Worm (Caenorhabditis elegans) whole organism, midembryonic: ENCODE measurements around the gene nape-1.
A peak's percentile ranks its signal among the peaks of the same experiment; 100 is the strongest.

Experiments used
- T22C8.4 ChIP-seq: fragments of 200-800 bp; sonication (Bioruptor generic); IDR thresholded peaks from 2 replicates; pipeline ENCODE4 v1.3.6; 2022; ENCODE audit warnings: missing genetic modification characterization, missing compliant biosample characterization
- cog-1 ChIP-seq: sonication (generic microtip); optimal IDR thresholded peaks from 2 replicates; lab custom pipeline; 2016; ENCODE audit warnings: missing genetic modification characterization, missing compliant biosample characterization
- flt-1 ChIP-seq: fragments of 200-800 bp; sonication (Bioruptor generic); IDR thresholded peaks from 2 replicates; pipeline ENCODE4 v1.3.6; 2022; ENCODE audit warnings: missing genetic modification characterization, missing compliant biosample characterization
- klf-2 ChIP-seq: fragments of 200-800 bp; sonication (Bioruptor generic); conservative IDR thresholded peaks from 2 replicates; pipeline ENCODE4 v1.3.6; 2022; ENCODE audit warnings: missing genetic modification reagents, missing genetic modification characterization, missing compliant biosample characterization
- med-1 ChIP-seq: sonication (generic microtip); optimal IDR thresholded peaks from 2 replicates; lab custom pipeline; 2017; ENCODE audit warnings: missing genetic modification characterization, mild to moderate bottlenecking, missing compliant biosample characterization, antibody characterized with exemption, missing genetic modification reagents; ENCODE audit not compliant: insufficient read depth
- ref-1 ChIP-seq: fragments of 200-800 bp; sonication (Bioruptor generic); conservative IDR thresholded peaks from 2 replicates; pipeline ENCODE4 v1.3.6; 2022; ENCODE audit warnings: missing genetic modification reagents, missing genetic modification characterization, missing compliant biosample characterization
- tab-1 ChIP-seq: fragments of 200-800 bp; sonication (Bioruptor generic); IDR thresholded peaks from 2 replicates; pipeline ENCODE4 v1.3.6; 2022; ENCODE audit warnings: missing genetic modification characterization, missing compliant biosample characterization
- ztf-23 ChIP-seq: fragments of 200-800 bp; sonication (Bioruptor generic); IDR thresholded peaks from 2 replicates; pipeline ENCODE4 v1.3.6; 2022; ENCODE audit warnings: missing genetic modification reagents, missing genetic modification characterization, missing compliant biosample characterization
- ztf-29 ChIP-seq: fragments of 200-800 bp; sonication (Bioruptor generic); IDR thresholded peaks from 2 replicates; pipeline ENCODE4 v1.3.6; 2022; ENCODE audit warnings: missing genetic modification reagents, missing genetic modification characterization, missing compliant biosample characterization

Gene nape-1

ce11 chrIV:3736244-3736643 lies 4.4 kb downstream of the nape-1 start:
- TF ChIP-seq T22C8.4 (GFP tag; lab: Robert Waterston, UW) = no peak
- no peak for TF ChIP-seq klf-2 (GFP tag; lab: Robert Waterston, UW)
- no peak for TF ChIP-seq med-1 (GFP tag; lab: Kevin White, UChicago)
- TF ChIP-seq flt-1 (GFP tag; lab: Robert Waterston, UW) = no peak
- no peak for TF ChIP-seq ztf-29 (GFP tag; lab: Robert Waterston, UW)
- no peak for TF ChIP-seq cog-1
- no peak for TF ChIP-seq ztf-23 (GFP tag; lab: Robert Waterston, UW)
- TF ChIP-seq tab-1 (GFP tag; lab: Robert Waterston, UW) = no peak
- no peak for TF ChIP-seq ref-1 (GFP tag; lab: Robert Waterston, UW)

ce11 chrIV:3733287-3733686 lies 7.4 kb downstream of the nape-1 start:
- TF ChIP-seq ztf-29 (GFP tag; lab: Robert Waterston, UW) = no peak
- TF ChIP-seq ref-1 (GFP tag; lab: Robert Waterston, UW) = no peak
- no peak for TF ChIP-seq cog-1
- TF ChIP-seq tab-1 (GFP tag; lab: Robert Waterston, UW) = no peak
- TF ChIP-seq flt-1 (GFP tag; lab: Robert Waterston, UW) = no peak
- no peak for TF ChIP-seq klf-2 (GFP tag; lab: Robert Waterston, UW)

DNA sequence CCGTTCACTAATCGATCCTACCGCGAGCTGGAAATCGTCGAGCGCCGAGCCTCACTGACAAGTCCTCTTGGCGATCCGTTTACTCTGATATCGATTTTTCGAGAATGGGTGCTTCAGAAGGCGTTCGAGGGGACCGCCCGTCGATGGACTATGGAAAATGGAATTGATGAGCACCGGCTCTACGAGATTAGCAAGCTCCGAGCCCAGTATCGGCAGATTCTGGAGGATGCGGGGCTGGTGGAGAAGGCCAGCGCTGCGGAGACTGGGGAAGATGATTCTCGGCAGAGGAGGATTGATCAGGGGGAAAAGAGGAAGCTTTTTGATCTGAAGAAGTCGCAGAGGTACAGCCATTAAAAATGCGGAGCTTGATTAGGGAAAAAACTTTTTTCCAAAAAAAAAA lies 9.2 kb downstream of the nape-1 start:
- TF ChIP-seq cog-1 = no peak
- no peak for TF ChIP-seq ref-1 (GFP tag; lab: Robert Waterston, UW)
- no peak for TF ChIP-seq tab-1 (GFP tag; lab: Robert Waterston, UW)
- no peak for TF ChIP-seq T22C8.4 (GFP tag; lab: Robert Waterston, UW)
- TF ChIP-seq flt-1 (GFP tag; lab: Robert Waterston, UW) = no peak
- TF ChIP-seq med-1 (GFP tag; lab: Kevin White, UChicago) = no peak
- TF ChIP-seq ztf-29 (GFP tag; lab: Robert Waterston, UW) = no peak
- TF ChIP-seq klf-2 (GFP tag; lab: Robert Waterston, UW) = no peak
- TF ChIP-seq ztf-23 (GFP tag; lab: Robert Waterston, UW) = no peak

DNA sequence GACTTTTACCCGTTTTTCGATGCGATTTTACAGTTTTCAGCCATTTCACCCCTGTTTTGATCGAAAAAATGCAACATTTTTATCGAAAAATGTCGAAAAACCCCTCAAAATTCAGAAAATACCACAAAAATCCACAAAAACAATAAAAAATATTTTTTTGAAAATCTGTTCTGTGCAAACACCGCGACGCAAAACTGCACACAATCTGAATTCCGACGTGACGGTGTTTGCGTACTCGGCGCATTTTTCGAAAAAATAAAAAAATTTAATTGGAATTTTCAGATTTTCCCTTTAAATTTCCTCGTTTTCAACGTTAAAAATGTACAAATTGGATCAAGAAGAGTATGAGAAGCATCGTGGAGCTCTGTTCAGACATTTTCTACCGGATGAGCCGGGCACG lies 14.8 kb downstream of the nape-1 start, which contains the start of gene smgl-2:
smgl-2 (plus strand) TSS at position 320 of the 400 bp plus-strand sequence.
- TF ChIP-seq ztf-29 (GFP tag; lab: Robert Waterston, UW) (no peak), T22C8.4 (GFP tag; lab: Robert Waterston, UW) (no peak), cog-1 (peak; percentile 38)

ce11 chrIV:3725361-3725760 lies 15.3 kb downstream of the nape-1 start, which contains the start of gene Y37E11AM.2:
TSS of gene Y37E11AM.2 (minus strand) at chrIV:3725461.
- TF ChIP-seq tab-1 (GFP tag; lab: Robert Waterston, UW) (no peak), flt-1 (GFP tag; lab: Robert Waterston, UW) (no peak), med-1 (GFP tag; lab: Kevin White, UChicago) (no peak), ztf-23 (GFP tag; lab: Robert Waterston, UW) (no peak), T22C8.4 (GFP tag; lab: Robert Waterston, UW) (no peak), klf-2 (GFP tag; lab: Robert Waterston, UW) (no peak), cog-1 (no peak), ref-1 (GFP tag; lab: Robert Waterston, UW) (no peak), ztf-29 (GFP tag; lab: Robert Waterston, UW) (no peak)

DNA sequence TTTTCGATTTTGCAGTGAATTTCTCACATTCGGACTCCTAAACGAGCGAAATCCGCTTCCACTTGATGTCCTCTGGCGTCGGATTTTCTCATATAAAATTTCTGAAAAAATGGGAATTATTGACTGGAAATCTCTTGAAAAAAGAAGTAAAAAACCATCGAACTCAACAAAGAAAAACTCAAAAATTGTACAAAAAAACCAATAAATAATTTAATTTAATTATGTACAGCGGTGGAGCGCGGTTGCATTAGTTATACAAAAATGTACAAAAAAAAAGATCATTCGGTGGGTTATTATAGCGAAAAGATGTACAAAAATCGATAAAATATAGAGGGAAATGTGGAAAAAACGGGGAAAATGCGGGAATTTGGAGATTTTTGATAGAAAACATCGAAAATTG lies 18.0 kb downstream of the nape-1 start, which contains the start of gene Y37E11AM.4:
Y37E11AM.4 (minus strand) TSS at position 101 of the 400 bp plus-strand sequence.
- TF ChIP-seq ztf-23 (GFP tag; lab: Robert Waterston, UW) (no peak), ref-1 (GFP tag; lab: Robert Waterston, UW) (no peak), T22C8.4 (GFP tag; lab: Robert Waterston, UW) (no peak), flt-1 (GFP tag; lab: Robert Waterston, UW) (no peak), ztf-29 (GFP tag; lab: Robert Waterston, UW) (no peak), med-1 (GFP tag; lab: Kevin White, UChicago) (no peak), tab-1 (GFP tag; lab: Robert Waterston, UW) (no peak), klf-2 (GFP tag; lab: Robert Waterston, UW) (no peak), cog-1 (no peak)

- no peak for TF ChIP-seq ztf-29 (GFP tag; lab: Robert Waterston, UW)
- TF ChIP-seq cog-1 = no peak
- TF ChIP-seq ztf-23 (GFP tag; lab: Robert Waterston, UW) = no peak
- TF ChIP-seq tab-1 (GFP tag; lab: Robert Waterston, UW) = no peak
Measured at ce11 chrIV:3721973-3722372, 18.7 kb downstream of the nape-1 start.

DNA sequence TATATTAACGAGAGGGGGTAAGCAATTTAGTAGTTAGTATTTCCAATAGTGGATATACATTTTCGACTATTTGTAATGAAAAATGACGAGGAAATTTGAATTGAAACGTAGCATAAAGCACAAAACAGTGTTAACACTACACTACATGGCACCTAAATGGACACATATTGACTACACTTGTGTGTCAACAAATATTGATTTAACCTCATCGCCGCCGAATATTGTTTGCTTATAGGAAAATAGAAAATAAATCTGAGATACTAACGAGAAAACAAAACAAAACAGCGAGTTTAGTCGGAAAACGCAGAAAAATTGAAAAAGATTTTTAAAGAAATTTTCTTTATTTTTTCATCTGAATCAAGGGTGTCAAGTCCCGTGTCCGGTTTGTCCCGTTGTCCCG lies 20.0 kb downstream of the nape-1 start:
- TF ChIP-seq flt-1 (GFP tag; lab: Robert Waterston, UW) = no peak
- TF ChIP-seq klf-2 (GFP tag; lab: Robert Waterston, UW) = no peak
- TF ChIP-seq cog-1 = no peak
- TF ChIP-seq med-1 (GFP tag; lab: Kevin White, UChicago) = no peak
- TF ChIP-seq ztf-23 (GFP tag; lab: Robert Waterston, UW) = no peak
- TF ChIP-seq T22C8.4 (GFP tag; lab: Robert Waterston, UW) = no peak
- no peak for TF ChIP-seq ztf-29 (GFP tag; lab: Robert Waterston, UW)
- no peak for TF ChIP-seq tab-1 (GFP tag; lab: Robert Waterston, UW)
- TF ChIP-seq ref-1 (GFP tag; lab: Robert Waterston, UW) = no peak

- no peak for TF ChIP-seq cog-1
- no peak for TF ChIP-seq med-1 (GFP tag; lab: Kevin White, UChicago)
- no peak for TF ChIP-seq flt-1 (GFP tag; lab: Robert Waterston, UW)
- no peak for TF ChIP-seq klf-2 (GFP tag; lab: Robert Waterston, UW)
- no peak for TF ChIP-seq ztf-23 (GFP tag; lab: Robert Waterston, UW)
Measured at ce11 chrIV:3719057-3719456, 21.6 kb downstream of the nape-1 start, which contains the start of gene Y37E11AM.3. TSS of gene Y37E11AM.3 (minus strand) at chrIV:3719157.

- no peak for TF ChIP-seq med-1 (GFP tag; lab: Kevin White, UChicago)
- no peak for TF ChIP-seq cog-1
- no peak for TF ChIP-seq ztf-23 (GFP tag; lab: Robert Waterston, UW)
Measured at ce11 chrIV:3710737-3711136, 29.9 kb downstream of the nape-1 start.
